Fruit fly (Drosophila melanogaster) whole organism, embryonic: ENCODE data around the gene Gale.

Experiments used
- CG1024 ChIP-seq: fragments of 200-800 bp; sonication (Bioruptor generic); IDR thresholded peaks from 2 replicates; pipeline ENCODE4 v1.3.6; 2022; ENCODE audit warnings: missing biosample characterization, missing genetic modification characterization
- CG10654 ChIP-seq: fragments of 200-800 bp; sonication (Bioruptor generic); optimal IDR thresholded peaks from 2 replicates; lab custom pipeline; 2016; ENCODE audit warnings: missing biosample characterization, missing genetic modification characterization
- CG14050 ChIP-seq: fragments of 200-800 bp; sonication (Bioruptor generic); IDR thresholded peaks from 3 replicates; pipeline ENCODE4 v1.3.6; 2022; ENCODE audit warnings: missing biosample characterization, missing genetic modification characterization
- CG16863 ChIP-seq: fragments of 200-800 bp; sonication (Bioruptor generic); optimal IDR thresholded peaks from 3 replicates; lab custom pipeline; 2016; ENCODE audit warnings: missing biosample characterization, missing genetic modification characterization
- CG17829 ChIP-seq: fragments of 200-800 bp; optimal IDR thresholded peaks from 2 replicates; lab custom pipeline; 2019; ENCODE audit warnings: missing biosample characterization, mild to moderate bottlenecking, missing genetic modification characterization, moderate library complexity
- CG1792 ChIP-seq: fragments of 200-800 bp; sonication (Bioruptor generic); optimal IDR thresholded peaks from 2 replicates; lab custom pipeline; 2016; ENCODE audit warnings: missing biosample characterization, missing genetic modification characterization
- CG2116 ChIP-seq: fragments of 200-800 bp; sonication (Bioruptor generic); optimal IDR thresholded peaks from 3 replicates; lab custom pipeline; 2018; ENCODE audit warnings: missing biosample characterization, mild to moderate bottlenecking, missing genetic modification characterization
- CG2120 ChIP-seq: fragments of 200-800 bp; sonication (Bioruptor generic); optimal IDR thresholded peaks from 3 replicates; lab custom pipeline; 2016; ENCODE audit warnings: missing biosample characterization, missing genetic modification characterization
- CG30431 ChIP-seq: fragments of 200-800 bp; sonication (Bioruptor generic); optimal IDR thresholded peaks from 2 replicates; lab custom pipeline; 2017; ENCODE audit warnings: missing biosample characterization, missing genetic modification characterization
- CG31365 ChIP-seq: fragments of 200-800 bp; sonication (Bioruptor generic); optimal IDR thresholded peaks from 2 replicates; lab custom pipeline; 2018; ENCODE audit warnings: missing biosample characterization, mild to moderate bottlenecking, missing genetic modification characterization
- CG32532 ChIP-seq: fragments of 200-800 bp; sonication (Bioruptor generic); IDR thresholded peaks from 2 replicates; pipeline ENCODE4 v1.3.6; 2022; ENCODE audit warnings: missing biosample characterization, missing genetic modification characterization
- CG33557 ChIP-seq: fragments of 200-800 bp; sonication (Bioruptor generic); optimal IDR thresholded peaks from 2 replicates; lab custom pipeline; 2019; ENCODE audit warnings: missing biosample characterization, mild to moderate bottlenecking, missing genetic modification characterization, moderate library complexity
- CG3847 ChIP-seq: fragments of 200-800 bp; sonication (Bioruptor generic); IDR thresholded peaks from 2 replicates; pipeline ENCODE4 v1.3.6; 2022; ENCODE audit warnings: missing biosample characterization, missing genetic modification characterization
- CG3995 ChIP-seq: fragments of 200-800 bp; sonication (Bioruptor generic); optimal IDR thresholded peaks from 3 replicates; lab custom pipeline; 2016; ENCODE audit warnings: missing biosample characterization, missing genetic modification characterization
- CG4617 ChIP-seq: fragments of 200-800 bp; sonication (Bioruptor generic); optimal IDR thresholded peaks from 3 replicates; lab custom pipeline; 2016; ENCODE audit warnings: missing biosample characterization, missing genetic modification characterization, borderline replicate concordance
- CG7745 ChIP-seq: fragments of 200-800 bp; sonication (Bioruptor generic); optimal IDR thresholded peaks from 2 replicates; lab custom pipeline; 2018; ENCODE audit warnings: missing biosample characterization, mild to moderate bottlenecking, missing genetic modification characterization, moderate library complexity
- CG8281 ChIP-seq: fragments of 200-800 bp; sonication (Bioruptor generic); optimal IDR thresholded peaks from 2 replicates; lab custom pipeline; 2018; ENCODE audit warnings: missing biosample characterization, mild to moderate bottlenecking, missing genetic modification characterization, moderate library complexity
- CG9437 ChIP-seq: fragments of 200-800 bp; sonication (Bioruptor generic); optimal IDR thresholded peaks from 2 replicates; lab custom pipeline; 2018; ENCODE audit warnings: missing biosample characterization, mild to moderate bottlenecking, missing genetic modification characterization
- Dad ChIP-seq: fragments of 200-800 bp; sonication (Bioruptor generic); optimal IDR thresholded peaks from 3 replicates; lab custom pipeline; 2016; ENCODE audit warnings: missing biosample characterization, missing genetic modification characterization
- Dek ChIP-seq: fragments of 200-800 bp; sonication (Bioruptor generic); optimal IDR thresholded peaks from 3 replicates; lab custom pipeline; 2019; ENCODE audit warnings: missing biosample characterization, mild to moderate bottlenecking, missing genetic modification characterization, moderate library complexity
- Dip2 ChIP-seq: fragments of 200-800 bp; sonication (Bioruptor generic); IDR thresholded peaks from 2 replicates; pipeline ENCODE4 v1.3.6; 2022; ENCODE audit warnings: missing biosample characterization, missing genetic modification characterization
- Doc3 ChIP-seq: fragments of 200-800 bp; sonication (Bioruptor generic); IDR thresholded peaks from 3 replicates; pipeline ENCODE4 v1.3.6; 2022; ENCODE audit warnings: missing biosample characterization, missing genetic modification characterization; ENCODE audit not compliant: partially characterized antibody
- Fer1 ChIP-seq: fragments of 200-800 bp; sonication (Bioruptor generic); optimal IDR thresholded peaks from 2 replicates; lab custom pipeline; 2017; ENCODE audit warnings: missing biosample characterization, mild to moderate bottlenecking, missing genetic modification characterization
- Nf-YA ChIP-seq: fragments of 200-800 bp; sonication (Bioruptor generic); IDR thresholded peaks from 2 replicates; pipeline ENCODE4 v1.3.6; 2022; ENCODE audit warnings: missing biosample characterization, missing genetic modification characterization
- Nf-YC ChIP-seq: fragments of 200-800 bp; optimal IDR thresholded peaks from 3 replicates; lab custom pipeline; 2019; ENCODE audit warnings: missing biosample characterization, mild to moderate bottlenecking, missing genetic modification characterization, moderate library complexity
- Ptx1 ChIP-seq: fragments of 200-800 bp; sonication (Bioruptor generic); IDR thresholded peaks from 2 replicates; pipeline ENCODE4 v1.3.6; 2022; ENCODE audit warnings: missing biosample characterization, missing genetic modification characterization
- Rfx ChIP-seq: fragments of 200-800 bp; sonication (Bioruptor generic); IDR thresholded peaks from 2 replicates; pipeline ENCODE4 v1.3.6; 2022; ENCODE audit warnings: missing biosample characterization, missing genetic modification characterization
- Six4 ChIP-seq: fragments of 200-800 bp; sonication (Bioruptor generic); optimal IDR thresholded peaks from 2 replicates; lab custom pipeline; 2016; ENCODE audit warnings: missing biosample characterization, missing genetic modification characterization
- Taf1 ChIP-seq: fragments of 200-800 bp; sonication (Bioruptor generic); IDR thresholded peaks from 2 replicates; pipeline ENCODE4 v1.3.6; 2022; ENCODE audit warnings: missing biosample characterization, missing genetic modification characterization
- Tbp ChIP-seq: fragments of >200 bp; optimal IDR thresholded peaks from 2 replicates; lab custom pipeline; 2018; ENCODE audit warnings: missing biosample characterization, missing genetic modification characterization
- Vsx1 ChIP-seq: fragments of 200-800 bp; sonication (Bioruptor generic); optimal IDR thresholded peaks from 2 replicates; lab custom pipeline; 2017; ENCODE audit warnings: missing biosample characterization, mild to moderate bottlenecking, missing genetic modification characterization, missing genetic modification reagents
- Xrp1 ChIP-seq: fragments of 200-800 bp; sonication (Bioruptor generic); IDR thresholded peaks from 2 replicates; pipeline ENCODE4 v1.3.6; 2022; ENCODE audit warnings: missing biosample characterization, missing genetic modification characterization
- ara ChIP-seq: fragments of 200-800 bp; sonication (Bioruptor generic); IDR thresholded peaks from 2 replicates; pipeline ENCODE4 v1.3.6; 2022; ENCODE audit warnings: missing biosample characterization, missing genetic modification characterization
- ash1 ChIP-seq: fragments of 200-800 bp; sonication (Bioruptor generic); optimal IDR thresholded peaks from 2 replicates; lab custom pipeline; 2018; ENCODE audit warnings: missing biosample characterization, mild to moderate bottlenecking, missing genetic modification characterization
- az2 ChIP-seq: fragments of 200-800 bp; sonication (Bioruptor generic); optimal IDR thresholded peaks from 3 replicates; lab custom pipeline; 2016; ENCODE audit warnings: missing biosample characterization, missing genetic modification characterization
- bsh ChIP-seq, 2 experiments: fragments of 200-800 bp; sonication (Bioruptor generic); optimal IDR thresholded peaks; 2 replicates each; lab custom pipeline; 2017 to 2018; ENCODE audit warnings: mild to moderate bottlenecking in 2 of 2, missing biosample characterization in 2 of 2, missing genetic modification characterization in 2 of 2, moderate library complexity in 1 of 2
- chif ChIP-seq, 2 experiments: fragments of 200-800 bp; sonication (Bioruptor generic); optimal IDR thresholded peaks; 3 replicates each; lab custom pipeline; 2016; ENCODE audit warnings: missing biosample characterization in 2 of 2, missing genetic modification characterization in 2 of 2
- crol ChIP-seq: fragments of 200-800 bp; sonication (Bioruptor generic); IDR thresholded peaks from 2 replicates; pipeline ENCODE4 v1.3.6; 2022; ENCODE audit warnings: missing biosample characterization, missing genetic modification characterization
- dmrt11E ChIP-seq: fragments of 200-800 bp; sonication (Bioruptor generic); optimal IDR thresholded peaks from 3 replicates; lab custom pipeline; 2018; ENCODE audit warnings: missing biosample characterization, mild to moderate bottlenecking, missing genetic modification characterization, moderate library complexity
- ems ChIP-seq: fragments of 200-800 bp; sonication (Bioruptor generic); optimal IDR thresholded peaks from 3 replicates; lab custom pipeline; 2016; ENCODE audit warnings: missing biosample characterization, missing genetic modification characterization
- ewg ChIP-seq: fragments of 200-800 bp; sonication (Bioruptor generic); optimal IDR thresholded peaks from 3 replicates; lab custom pipeline; 2017; ENCODE audit warnings: mild to moderate bottlenecking, missing biosample characterization, missing genetic modification reagents, missing genetic modification characterization
- gem ChIP-seq: fragments of 200-800 bp; sonication (Bioruptor generic); optimal IDR thresholded peaks from 2 replicates; lab custom pipeline; 2019; ENCODE audit warnings: missing biosample characterization, mild to moderate bottlenecking, missing genetic modification characterization, moderate library complexity
- kay ChIP-seq: fragments of 200-800 bp; sonication (Bioruptor generic); optimal IDR thresholded peaks from 2 replicates; lab custom pipeline; 2016; ENCODE audit warnings: missing biosample characterization, missing genetic modification characterization
- ken ChIP-seq: fragments of 200-800 bp; sonication (Bioruptor generic); IDR thresholded peaks from 3 replicates; pipeline ENCODE4 v1.3.6; 2022; ENCODE audit warnings: missing biosample characterization, missing genetic modification characterization
- nerfin-1 ChIP-seq: fragments of 200-800 bp; sonication (Bioruptor generic); optimal IDR thresholded peaks from 3 replicates; lab custom pipeline; 2019; ENCODE audit warnings: missing biosample characterization, mild to moderate bottlenecking, missing genetic modification characterization, moderate library complexity
- peb ChIP-seq: fragments of 200-800 bp; sonication (Bioruptor generic); IDR thresholded peaks from 2 replicates; pipeline ENCODE4 v1.3.6; 2022; ENCODE audit warnings: missing biosample characterization, missing genetic modification characterization
- pho ChIP-seq: fragments of 200-800 bp; sonication (Bioruptor generic); optimal IDR thresholded peaks from 2 replicates; lab custom pipeline; 2016; ENCODE audit warnings: missing biosample characterization, missing genetic modification characterization
- pum ChIP-seq: fragments of 200-800 bp; sonication (Bioruptor generic); optimal IDR thresholded peaks from 2 replicates; lab custom pipeline; 2016; ENCODE audit warnings: missing biosample characterization, missing genetic modification characterization
- scrt ChIP-seq: fragments of 200-800 bp; sonication (Bioruptor generic); optimal IDR thresholded peaks from 2 replicates; lab custom pipeline; 2018; ENCODE audit warnings: missing biosample characterization, mild to moderate bottlenecking, missing genetic modification characterization, moderate library complexity
- stc ChIP-seq: fragments of 200-800 bp; sonication (Bioruptor generic); IDR thresholded peaks from 2 replicates; pipeline ENCODE4 v1.3.6; 2022; ENCODE audit warnings: missing biosample characterization, missing genetic modification characterization
- tin ChIP-seq: fragments of 200-800 bp; sonication (Bioruptor generic); optimal IDR thresholded peaks from 3 replicates; lab custom pipeline; 2016; ENCODE audit warnings: missing biosample characterization, missing genetic modification characterization
- ttk ChIP-seq: fragments of 200-800 bp; sonication (Bioruptor generic); IDR thresholded peaks from 2 replicates; pipeline ENCODE4 v2.1.2; 2022; ENCODE audit warnings: missing biosample characterization, missing genetic modification characterization

Gene Gale

DNA sequence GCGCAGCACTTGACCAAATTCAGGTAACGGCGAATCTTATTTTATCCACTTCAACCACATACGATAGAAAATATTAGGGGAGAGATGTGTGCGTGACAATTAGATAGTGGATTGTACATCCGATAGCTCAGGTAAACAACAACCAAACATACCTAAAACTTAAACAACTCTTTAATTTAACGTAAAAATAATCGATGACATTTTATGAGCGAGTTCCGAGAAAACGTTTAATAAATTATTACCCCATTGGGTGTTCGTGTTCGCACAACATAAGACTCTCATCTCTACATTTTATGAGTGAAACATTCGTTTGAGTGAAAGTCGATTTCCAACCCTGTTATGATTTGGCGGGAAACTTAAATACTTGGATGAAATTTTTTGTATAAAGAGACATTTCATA lies 31.9 kb downstream of the Gale start, which contains the start of gene CG17129 (continued):
- TF ChIP-seq CG3847 (GFP tag; lab: Robert Waterston, UW) (peak; percentile 78), CG32532 (GFP tag; lab: Robert Waterston, UW) (peak; percentile 74), ttk (peak; percentile 73), CG10654 (GFP tag; lab: Kevin White, UChicago) (peak; percentile 66), nerfin-1 (tag; lab: Kevin White, UChicago) (peak; percentile 73), pum (GFP tag; lab: Kevin White, UChicago) (peak; percentile 87), CG1024 (peak; percentile 39; the same call in 1 of the 2 replicates), ash1 (no peak), pho (peak; percentile 68), CG30431 (peak; percentile 54), CG2120 (GFP tag; lab: Kevin White, UChicago) (peak; percentile 85), az2 (GFP tag; lab: Kevin White, UChicago) (peak; percentile 72), CG8281 (no peak), CG1792 (GFP tag; lab: Kevin White, UChicago) (peak; percentile 29), ewg (GFP tag; lab: Kevin White, UChicago) (peak; percentile 90), Vsx1 (GFP tag; lab: Kevin White, UChicago) (no peak), Xrp1 (GFP tag; lab: Robert Waterston, UW) (peak; percentile 87), CG31365 (tag; lab: Kevin White, UChicago) (peak; percentile 16), crol (GFP tag; lab: Robert Waterston, UW) (no peak), dmrt11E (tag; lab: Kevin White, UChicago) (peak; percentile 69), Dip2 (GFP tag; lab: Robert Waterston, UW) (no peak), Tbp (GFP tag; lab: Kevin White, UChicago) (no peak), Ptx1 (GFP tag; lab: Robert Waterston, UW) (peak; percentile 81), Nf-YC (tag; lab: Kevin White, UChicago) (peak; percentile 74), Dad (GFP tag; lab: Kevin White, UChicago) (peak; percentile 83), CG33557 (GFP tag; lab: Kevin White, UChicago) (peak; percentile 69), Taf1 (GFP tag; lab: Robert Waterston, UW) (peak; percentile 57; the same call in 1 of the 2 replicates), CG17829 (tag; lab: Kevin White, UChicago) (peak; percentile 85), chif (GFP tag; optimal IDR thresholded peaks at IDR 0.05; lab: Kevin White, UChicago) (peak; percentile 64 to 81), Doc3 (GFP tag; lab: Robert Waterston, UW) (peak; percentile 99), scrt (GFP tag; lab: Kevin White, UChicago) (no peak), CG14050 (GFP tag; lab: Robert Waterston, UW) (0 out of 3 replicates have a peak, but pooled peaks have one; percentile 22), kay (GFP tag; lab: Kevin White, UChicago) (peak; percentile 74), ems (GFP tag; lab: Kevin White, UChicago) (no peak), Dek (tag; lab: Kevin White, UChicago) (peak; percentile 60), CG2116 (peak; percentile 79), gem (tag; lab: Kevin White, UChicago) (peak; percentile 83), CG7745 (tag; lab: Kevin White, UChicago) (no peak), CG3995 (peak; percentile 66), stc (peak; percentile 84), peb (GFP tag; lab: Robert Waterston, UW) (peak; percentile 54; the same call in 1 of the 2 replicates), CG9437 (GFP tag; lab: Kevin White, UChicago) (peak; percentile 39), Rfx (GFP tag; lab: Robert Waterston, UW) (peak; percentile 86), CG16863 (GFP tag; lab: Kevin White, UChicago) (peak; percentile 78), Fer1 (GFP tag; lab: Kevin White, UChicago) (no peak), Six4 (GFP tag; lab: Kevin White, UChicago) (peak; percentile 51), Nf-YA (GFP tag; lab: Robert Waterston, UW) (no peak), CG4617 (GFP tag; lab: Kevin White, UChicago) (peak; percentile 71), ken (GFP tag; lab: Robert Waterston, UW) (peak; percentile 85), ara (GFP tag; lab: Robert Waterston, UW) (peak; percentile 82), bsh (GFP tag; optimal IDR thresholded peaks at IDR 0.05; lab: Kevin White, UChicago) (peak in 1 of 2 experiments; percentile 74), tin (GFP tag; lab: Kevin White, UChicago) (peak; percentile 83)
